Fruit fly (Drosophila melanogaster) Kc167 (cell line): ENCODE measurements around the gene dimm.

Experiments used
- Myc ChIP-seq: fragments of >200 bp; optimal IDR thresholded peaks from 2 replicates; lab custom pipeline; 2017; ENCODE audit warnings: missing external identifiers
- Sin3A ChIP-seq: fragments of >200 bp; optimal IDR thresholded peaks from 2 replicates; lab custom pipeline; 2018; ENCODE audit warnings: missing external identifiers
- insv ChIP-seq: fragments of >200 bp; optimal IDR thresholded peaks from 3 replicates; lab custom pipeline; 2018; ENCODE audit warnings: missing external identifiers
- ttk ChIP-seq: sonication (Bioruptor generic); optimal IDR thresholded peaks from 2 replicates; lab custom pipeline; 2017; ENCODE audit warnings: missing external identifiers

DNA sequence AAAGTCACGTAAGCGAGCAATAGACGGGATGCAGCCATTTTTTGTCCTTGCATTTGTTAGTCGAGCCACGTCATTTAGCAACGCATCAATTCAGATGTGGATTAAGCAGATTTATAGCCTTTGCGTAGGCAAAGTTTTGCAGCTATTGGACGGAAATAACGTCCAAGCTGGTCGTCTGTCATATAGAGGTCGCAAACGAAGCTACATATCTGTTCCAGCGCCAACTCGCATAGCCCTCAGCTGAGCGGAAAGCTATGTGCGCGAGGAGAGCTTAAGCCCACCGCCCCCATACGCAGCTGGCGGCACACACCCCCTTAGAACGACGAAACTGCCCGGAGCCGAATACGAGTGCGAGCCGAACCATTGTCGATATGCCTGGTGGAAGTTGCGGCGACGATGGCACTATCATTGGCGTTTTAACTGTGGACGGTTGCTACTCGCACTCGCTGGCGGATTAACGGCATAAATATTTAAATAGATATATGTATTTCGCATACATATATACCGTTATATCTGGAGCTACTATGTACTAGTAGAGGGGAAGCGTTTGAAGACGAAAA is 48.3 kb downstream of the dimm start, which contains the start of gene nrv3:
- no peak for TF ChIP-seq ttk
- TF ChIP-seq Myc (lab: Kevin White, UChicago), result no peak
- TF ChIP-seq insv, result no peak
- no peak for TF ChIP-seq Sin3A (lab: Kevin White, UChicago)
